Fruit fly (Drosophila melanogaster): Measurements from ENCODE around the gene CG2818.

- TF ChIP-seq psq (optimal IDR thresholded peaks at IDR 0.05) (no peak), EcR (GFP tag; optimal IDR thresholded peaks at IDR 0.05) (no peak), usp (GFP tag; optimal IDR thresholded peaks at IDR 0.05) (no peak), pan (optimal IDR thresholded peaks at IDR 0.05) (no peak)
Measured at dm6 chr2L:3737003-3737662, 24.0 kb downstream of the CG2818 start.
